Worm (Caenorhabditis elegans): ENCODE results near the gene C46A5.4.

Gene C46A5.4

DNA sequence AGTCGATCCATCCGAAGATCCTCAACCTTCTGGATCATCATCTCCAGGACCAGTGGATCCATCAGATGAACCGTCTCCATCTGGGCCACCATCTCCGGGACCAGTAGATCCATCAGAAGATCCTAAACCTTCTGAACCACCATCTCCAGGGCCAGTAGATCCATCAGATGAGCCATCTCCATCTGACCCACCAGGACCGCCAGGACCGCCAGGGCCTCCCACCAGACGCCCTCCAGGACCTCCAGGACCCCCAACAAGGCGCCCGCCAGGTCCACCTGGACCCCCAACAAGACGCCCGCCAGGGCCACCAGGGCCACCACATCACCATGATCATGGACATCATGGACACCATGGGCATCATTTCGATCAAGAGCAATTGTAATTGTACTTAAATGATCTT, 29.9 kb downstream of the C46A5.4 start:
- TF ChIP-seq dpff-1 (tag; optimal IDR thresholded peaks at IDR 0.05) (no peak), K11D2.4 (GFP tag; IDR thresholded peaks at IDR 0.05) (no peak), egrh-3 (GFP tag; IDR thresholded peaks at IDR 0.05) (peak; percentile 86; the same call in 1 of the 2 replicates), Y56A3A.18 (GFP tag; IDR thresholded peaks at IDR 0.05) (no peak), mel-28 (tag; optimal IDR thresholded peaks at IDR 0.05; ENCODE audit: borderline replicate concordance) (no peak), aptf-2 (GFP tag; conservative IDR thresholded peaks at IDR 0.05) (no peak), zfh-2 (GFP tag; conservative IDR thresholded peaks at IDR 0.05) (peak; percentile 88), B0035.1 (tag; optimal IDR thresholded peaks at IDR 0.05) (no peak), B0019.2 (GFP tag; conservative IDR thresholded peaks at IDR 0.05) (no peak)

DNA sequence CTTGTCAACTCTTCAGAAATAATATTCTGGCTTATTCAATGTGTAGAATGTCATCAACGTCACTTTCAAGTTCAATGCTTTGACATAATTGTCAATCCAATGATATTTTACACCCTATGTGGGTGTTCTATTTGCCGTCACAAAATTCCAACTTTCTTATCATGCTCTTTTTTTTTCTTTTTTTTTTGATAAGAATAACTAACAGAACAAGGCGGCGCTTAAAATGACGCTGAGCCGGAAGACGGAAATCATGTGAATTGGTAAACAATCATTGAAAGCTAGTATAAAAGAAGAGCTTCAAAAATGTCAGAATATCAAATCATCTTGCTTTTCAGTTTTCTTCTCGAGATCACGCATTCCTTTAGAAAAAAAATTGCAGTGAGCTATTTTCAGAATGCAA, 30.8 kb downstream of the C46A5.4 start, which contains the start of gene C50F7.5:
TSS of gene C50F7.5 (plus strand) at position 395 of the 400 bp plus-strand sequence.
- TF ChIP-seq xnd-1 (tag; optimal IDR thresholded peaks at IDR 0.05) (no peak), F57A8.1 (GFP tag; optimal IDR thresholded peaks at IDR 0.05) (no peak), attf-3 (GFP tag; conservative IDR thresholded peaks at IDR 0.05) (no peak), nhr-80 (tag; optimal IDR thresholded peaks at IDR 0.05) (peak; percentile 26)

DNA sequence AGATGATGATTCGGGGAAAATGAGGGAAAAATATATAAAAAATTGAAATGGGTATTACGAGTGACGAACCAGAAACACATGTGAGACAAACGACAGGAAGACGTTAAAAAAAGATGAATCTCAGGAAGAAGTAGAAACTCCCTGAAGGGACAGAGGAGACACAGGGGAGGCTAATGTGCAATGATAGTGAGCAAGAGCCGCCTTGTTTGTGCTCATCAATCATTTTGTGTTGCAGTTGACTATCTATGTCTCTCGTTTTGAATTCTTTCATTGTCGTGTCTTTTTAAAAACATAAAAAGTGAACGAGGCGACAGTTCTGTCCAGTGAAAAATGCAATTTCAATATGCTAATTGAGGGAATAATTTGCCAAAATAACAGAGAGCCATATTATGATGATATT, 32.2 kb downstream of the C46A5.4 start:
- no peak for TF ChIP-seq Y79H2A.3 (GFP tag; conservative IDR thresholded peaks at IDR 0.05)
- no peak for TF ChIP-seq madf-8 (GFP tag; conservative IDR thresholded peaks at IDR 0.05)
- TF ChIP-seq dox-1 (GFP tag; IDR thresholded peaks at IDR 0.05), result no peak
- TF ChIP-seq nhr-120 (GFP tag; IDR thresholded peaks at IDR 0.05), result no peak
- TF ChIP-seq mes-4 (tag; optimal IDR thresholded peaks at IDR 0.05), result no peak
- TF ChIP-seq dpff-1 (tag; optimal IDR thresholded peaks at IDR 0.05), result no peak
- TF ChIP-seq madf-10 (tag; optimal IDR thresholded peaks at IDR 0.05), result no peak
- no peak for TF ChIP-seq him-1 (tag; optimal IDR thresholded peaks at IDR 0.05)
- TF ChIP-seq somi-1 (GFP tag; optimal IDR thresholded peaks at IDR 0.05), result no peak
- no peak for TF ChIP-seq ekl-4 (GFP tag; IDR thresholded peaks at IDR 0.05)
- TF ChIP-seq gei-17 (GFP tag; optimal IDR thresholded peaks at IDR 0.05), result no peak
- no peak for TF ChIP-seq cebp-1 (GFP tag; IDR thresholded peaks at IDR 0.05)
- no peak for TF ChIP-seq cebp-1 (tag; optimal IDR thresholded peaks at IDR 0.05)
- no peak for TF ChIP-seq ama-1 (optimal IDR thresholded peaks at IDR 0.05)
- no peak for TF ChIP-seq ama-1 (GFP tag; optimal IDR thresholded peaks at IDR 0.05)

DNA sequence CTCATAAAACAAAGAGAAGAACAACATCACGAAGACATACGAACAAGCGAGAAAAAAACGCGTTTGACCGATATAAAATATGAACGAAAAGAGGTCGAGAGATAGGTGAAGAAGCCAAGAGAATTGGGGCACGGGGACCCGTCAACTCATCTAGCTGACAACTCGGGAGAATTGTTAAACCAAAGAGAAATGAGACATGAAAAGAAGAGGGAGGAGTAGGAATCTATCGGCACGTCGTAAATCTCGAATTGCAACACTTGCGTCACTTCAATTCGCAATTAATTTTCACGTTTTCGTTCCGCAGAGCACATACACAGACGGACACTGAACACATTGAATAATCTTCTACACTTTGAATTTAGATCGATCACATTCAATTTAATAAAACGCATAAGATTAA, 33.6 kb downstream of the C46A5.4 start:
- TF ChIP-seq ceh-91 (GFP tag; IDR thresholded peaks at IDR 0.05) (no peak), atf-7 (tag; optimal IDR thresholded peaks at IDR 0.05) (no peak), sptf-2 (GFP tag; optimal IDR thresholded peaks at IDR 0.05) (no peak), snpc-1.3 (tag; optimal IDR thresholded peaks at IDR 0.05; ENCODE audit: insufficient read depth) (no peak), dox-1 (GFP tag; IDR thresholded peaks at IDR 0.05) (no peak), B0035.1 (tag; optimal IDR thresholded peaks at IDR 0.05) (no peak), dpff-1 (tag; optimal IDR thresholded peaks at IDR 0.05) (no peak), bed-1 (GFP tag; IDR thresholded peaks at IDR 0.05) (no peak), ekl-4 (GFP tag; IDR thresholded peaks at IDR 0.05) (no peak), C06A6.2 (GFP tag; conservative IDR thresholded peaks at IDR 0.05) (no peak), fkh-3 (tag; optimal IDR thresholded peaks at IDR 0.05) (no peak), mxl-1 (tag; optimal IDR thresholded peaks at IDR 0.05) (no peak), repo-1 (tag; optimal IDR thresholded peaks at IDR 0.05) (no peak)
